Worm (Caenorhabditis elegans) whole organism, late embryonic: ENCODE data around the gene irld-29.

Experiments
- ama-1 ChIP-seq: fragments of 150-350 bp; optimal IDR thresholded peaks from 2 replicates; lab custom pipeline; 2014
- hlh-15 ChIP-seq: sonication (generic microtip); optimal IDR thresholded peaks from 2 replicates; lab custom pipeline; 2016; ENCODE audit warnings: missing genetic modification characterization, missing compliant biosample characterization
- pha-2 ChIP-seq: sonication (generic microtip); optimal IDR thresholded peaks from 2 replicates; lab custom pipeline; 2017; ENCODE audit warnings: mild to moderate bottlenecking, missing genetic modification characterization, missing compliant biosample characterization

ce11 chrV:2324260-2324659, 14.2 kb downstream of the irld-29 start:
- TF ChIP-seq hlh-15 (no peak), pha-2 (no peak), ama-1 (no peak)
